Worm (Caenorhabditis elegans) whole organism, midembryonic: Measurements from ENCODE around the gene F02E11.3.

Source experiments
- T22C8.4 ChIP-seq: fragments of 200-800 bp; sonication (Bioruptor generic); IDR thresholded peaks from 2 replicates; pipeline ENCODE4 v1.3.6; 2022; ENCODE audit warnings: missing genetic modification characterization, missing compliant biosample characterization
- ref-1 ChIP-seq: fragments of 200-800 bp; sonication (Bioruptor generic); conservative IDR thresholded peaks from 2 replicates; pipeline ENCODE4 v1.3.6; 2022; ENCODE audit warnings: missing genetic modification reagents, missing genetic modification characterization, missing compliant biosample characterization
- tab-1 ChIP-seq: fragments of 200-800 bp; sonication (Bioruptor generic); IDR thresholded peaks from 2 replicates; pipeline ENCODE4 v1.3.6; 2022; ENCODE audit warnings: missing genetic modification characterization, missing compliant biosample characterization
- ztf-29 ChIP-seq: fragments of 200-800 bp; sonication (Bioruptor generic); IDR thresholded peaks from 2 replicates; pipeline ENCODE4 v1.3.6; 2022; ENCODE audit warnings: missing genetic modification reagents, missing genetic modification characterization, missing compliant biosample characterization

DNA sequence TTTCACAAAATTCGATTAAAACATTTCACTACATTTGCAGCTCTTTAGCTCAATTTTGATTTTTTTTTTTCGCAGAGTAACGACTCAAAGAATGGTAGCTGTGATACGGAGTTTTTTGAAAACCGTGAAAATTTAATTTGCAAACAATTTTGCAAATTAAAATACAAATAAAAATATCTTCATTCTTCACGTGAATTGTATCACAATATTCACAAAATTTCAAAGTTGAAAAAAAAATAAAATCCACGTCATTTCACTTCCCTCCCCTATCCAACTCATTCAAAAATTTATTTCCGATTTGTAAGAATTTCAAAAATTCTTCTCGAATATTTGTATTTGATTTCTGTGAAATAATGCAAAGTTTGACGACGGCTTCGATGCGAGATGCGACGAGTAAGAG, 3.8 kb upstream of the F02E11.3 start, which contains the start of gene wht-4:
- TF ChIP-seq tab-1 (GFP tag; lab: Robert Waterston, UW) (no peak), T22C8.4 (GFP tag; lab: Robert Waterston, UW) (no peak), ref-1 (GFP tag; lab: Robert Waterston, UW) (no peak), ztf-29 (GFP tag; lab: Robert Waterston, UW) (no peak)
